Fruit fly (Drosophila melanogaster) whole organism, embryonic: ENCODE results near the gene Cad74A.

Experiments used
- CG12219 ChIP-seq: fragments of 200-800 bp; sonication (Bioruptor generic); optimal IDR thresholded peaks from 3 replicates; lab custom pipeline; 2018; ENCODE audit warnings: missing biosample characterization, mild to moderate bottlenecking, missing genetic modification characterization
- CG12236 ChIP-seq: fragments of 200-800 bp; sonication (Bioruptor generic); optimal IDR thresholded peaks from 2 replicates; lab custom pipeline; 2016; ENCODE audit warnings: missing biosample characterization, missing genetic modification characterization
- CG12942 ChIP-seq: fragments of 200-800 bp; sonication (Bioruptor generic); optimal IDR thresholded peaks from 3 replicates; lab custom pipeline; 2016; ENCODE audit warnings: missing biosample characterization, missing genetic modification characterization
- CG13894 ChIP-seq: fragments of 200-800 bp; sonication (Bioruptor generic); optimal IDR thresholded peaks from 3 replicates; lab custom pipeline; 2018; ENCODE audit warnings: missing biosample characterization, mild to moderate bottlenecking, missing genetic modification characterization, moderate library complexity
- CG14441 ChIP-seq: fragments of 200-800 bp; sonication (Bioruptor generic); IDR thresholded peaks from 2 replicates; pipeline ENCODE4 v1.3.6; 2022; ENCODE audit warnings: missing biosample characterization, missing genetic modification characterization
- CG14710 ChIP-seq: fragments of 200-800 bp; sonication (Bioruptor generic); optimal IDR thresholded peaks from 3 replicates; lab custom pipeline; 2019; ENCODE audit warnings: missing biosample characterization, mild to moderate bottlenecking, missing genetic modification characterization, moderate library complexity
- CG15011 ChIP-seq: fragments of 200-800 bp; sonication (Bioruptor generic); optimal IDR thresholded peaks from 3 replicates; lab custom pipeline; 2018; ENCODE audit warnings: missing biosample characterization, mild to moderate bottlenecking, missing genetic modification characterization
- CG15073 ChIP-seq: fragments of 200-800 bp; sonication (Bioruptor generic); optimal IDR thresholded peaks from 2 replicates; lab custom pipeline; 2016; ENCODE audit warnings: missing biosample characterization, missing genetic modification characterization
- CG1602 ChIP-seq: fragments of 200-800 bp; sonication (Bioruptor generic); optimal IDR thresholded peaks from 3 replicates; lab custom pipeline; 2016; ENCODE audit warnings: missing biosample characterization, missing genetic modification characterization
- CG18011 ChIP-seq: fragments of 200-800 bp; sonication (Bioruptor generic); optimal IDR thresholded peaks from 2 replicates; lab custom pipeline; 2017; ENCODE audit warnings: missing biosample characterization, missing genetic modification characterization, mild to moderate bottlenecking, moderate library complexity, missing genotype
- CG18262 ChIP-seq: fragments of 200-800 bp; optimal IDR thresholded peaks from 3 replicates; lab custom pipeline; 2019; ENCODE audit warnings: missing biosample characterization, mild to moderate bottlenecking, missing genetic modification characterization, moderate library complexity
- CG3407 ChIP-seq: fragments of 200-800 bp; sonication (Bioruptor generic); optimal IDR thresholded peaks from 2 replicates; lab custom pipeline; 2018; ENCODE audit warnings: missing biosample characterization, mild to moderate bottlenecking, missing genetic modification characterization
- CG4328 ChIP-seq: fragments of 200-800 bp; sonication (Bioruptor generic); optimal IDR thresholded peaks from 3 replicates; lab custom pipeline; 2017; ENCODE audit warnings: missing biosample characterization, missing genetic modification reagents, missing genetic modification characterization
- CG4404 ChIP-seq: fragments of 200-800 bp; sonication (Bioruptor generic); IDR thresholded peaks from 2 replicates; pipeline ENCODE4 v1.3.6; 2022; ENCODE audit warnings: missing biosample characterization, missing genetic modification characterization
- CG6254 ChIP-seq: fragments of 200-800 bp; sonication (Bioruptor generic); optimal IDR thresholded peaks from 3 replicates; lab custom pipeline; 2017; ENCODE audit warnings: mild to moderate bottlenecking, missing biosample characterization, missing genetic modification reagents, missing genetic modification characterization
- CG6689 ChIP-seq: fragments of 200-800 bp; sonication (Bioruptor generic); IDR thresholded peaks from 2 replicates; pipeline ENCODE4 v1.3.6; 2022; ENCODE audit warnings: missing biosample characterization, missing genetic modification characterization
- CG7271 ChIP-seq: fragments of 200-800 bp; sonication (Bioruptor generic); optimal IDR thresholded peaks from 2 replicates; lab custom pipeline; 2018; ENCODE audit warnings: missing biosample characterization, mild to moderate bottlenecking, missing genetic modification characterization, moderate library complexity
- CG8281 ChIP-seq: fragments of 200-800 bp; sonication (Bioruptor generic); optimal IDR thresholded peaks from 2 replicates; lab custom pipeline; 2018; ENCODE audit warnings: missing biosample characterization, mild to moderate bottlenecking, missing genetic modification characterization, moderate library complexity
- CG8290 ChIP-seq, 3 experiments: fragments of 200-800 bp; sonication (Bioruptor generic); optimal IDR thresholded peaks; 2 replicates each; lab custom pipeline; 2016 to 2019; ENCODE audit warnings: missing biosample characterization in 3 of 3, missing genetic modification characterization in 3 of 3, mild to moderate bottlenecking in 2 of 3, moderate library complexity in 1 of 3
- CG9797 ChIP-seq: fragments of 200-800 bp; sonication (Bioruptor generic); optimal IDR thresholded peaks from 3 replicates; lab custom pipeline; 2018; ENCODE audit warnings: missing biosample characterization, mild to moderate bottlenecking, missing genetic modification characterization
- CG9876 ChIP-seq: fragments of 200-800 bp; sonication (Bioruptor generic); optimal IDR thresholded peaks from 2 replicates; lab custom pipeline; 2016; ENCODE audit warnings: missing biosample characterization, missing genetic modification characterization
- Elba2 ChIP-seq: fragments of 200-800 bp; sonication (Bioruptor generic); optimal IDR thresholded peaks from 3 replicates; lab custom pipeline; 2016; ENCODE audit warnings: missing biosample characterization, missing genetic modification characterization
- HHEX ChIP-seq: fragments of 200-800 bp; sonication (Bioruptor generic); optimal IDR thresholded peaks from 3 replicates; lab custom pipeline; 2017; ENCODE audit warnings: missing biosample characterization, mild to moderate bottlenecking, missing genetic modification characterization, missing genetic modification reagents
- Hand ChIP-seq: fragments of 200-800 bp; sonication (Bioruptor generic); optimal IDR thresholded peaks from 2 replicates; lab custom pipeline; 2017; ENCODE audit warnings: mild to moderate bottlenecking, missing biosample characterization, missing genetic modification reagents, missing genetic modification characterization
- Hr39 ChIP-seq: fragments of >200 bp; optimal IDR thresholded peaks from 2 replicates; lab custom pipeline; 2017
- Hsf ChIP-seq: fragments of 200-800 bp; sonication (Bioruptor generic); optimal IDR thresholded peaks from 3 replicates; lab custom pipeline; 2016; ENCODE audit warnings: missing biosample characterization, missing genetic modification characterization
- MTF-1 ChIP-seq: fragments of 200-800 bp; sonication (Bioruptor generic); optimal IDR thresholded peaks from 2 replicates; lab custom pipeline; 2018; ENCODE audit warnings: missing biosample characterization, mild to moderate bottlenecking, missing genetic modification characterization, borderline replicate concordance
- Med ChIP-seq: fragments of 200-800 bp; sonication (Bioruptor generic); peaks from one replicate; lab custom pipeline; 2016; ENCODE audit warnings: missing biosample characterization, missing genetic modification characterization, mild to moderate bottlenecking, inconsistent platforms, moderate library complexity
- abd-A ChIP-seq: fragments of 200-800 bp; sonication (Bioruptor generic); optimal IDR thresholded peaks from 3 replicates; lab custom pipeline; 2019; ENCODE audit warnings: missing biosample characterization, mild to moderate bottlenecking, missing genetic modification characterization, moderate library complexity
- ap ChIP-seq: fragments of 200-800 bp; sonication (Bioruptor generic); IDR thresholded peaks from 2 replicates; pipeline ENCODE4 v1.3.6; 2022; ENCODE audit warnings: missing biosample characterization, missing genetic modification characterization
- ash1 ChIP-seq: fragments of 200-800 bp; sonication (Bioruptor generic); optimal IDR thresholded peaks from 2 replicates; lab custom pipeline; 2018; ENCODE audit warnings: missing biosample characterization, mild to moderate bottlenecking, missing genetic modification characterization
- btn ChIP-seq: fragments of 200-800 bp; sonication (Bioruptor generic); optimal IDR thresholded peaks from 2 replicates; lab custom pipeline; 2016; ENCODE audit warnings: missing biosample characterization, missing genetic modification characterization
- cg ChIP-seq: fragments of 200-800 bp; sonication (Bioruptor generic); optimal IDR thresholded peaks from 3 replicates; lab custom pipeline; 2019; ENCODE audit warnings: missing biosample characterization, mild to moderate bottlenecking, missing genetic modification characterization, moderate library complexity
- dan ChIP-seq: fragments of 200-800 bp; sonication (Bioruptor generic); IDR thresholded peaks from 2 replicates; pipeline ENCODE4 v1.3.6; 2022; ENCODE audit warnings: missing biosample characterization, missing genetic modification characterization
- disco-r ChIP-seq: fragments of 200-800 bp; sonication (Bioruptor generic); optimal IDR thresholded peaks from 2 replicates; lab custom pipeline; 2016; ENCODE audit warnings: missing biosample characterization, missing genetic modification characterization
- dm ChIP-seq: fragments of 200-800 bp; sonication (Bioruptor generic); optimal IDR thresholded peaks from 3 replicates; lab custom pipeline; 2016; ENCODE audit warnings: missing biosample characterization, missing genetic modification characterization
- fd3F ChIP-seq: fragments of 200-800 bp; sonication (Bioruptor generic); optimal IDR thresholded peaks from 2 replicates; lab custom pipeline; 2018; ENCODE audit warnings: missing biosample characterization, mild to moderate bottlenecking, missing genetic modification characterization, moderate library complexity
- ftz-f1 ChIP-seq: fragments of 200-800 bp; sonication (Bioruptor generic); optimal IDR thresholded peaks from 2 replicates; lab custom pipeline; 2016; ENCODE audit warnings: missing biosample characterization, missing genetic modification characterization
- her ChIP-seq: fragments of 200-800 bp; sonication (Bioruptor generic); optimal IDR thresholded peaks from 2 replicates; lab custom pipeline; 2016; ENCODE audit warnings: missing biosample characterization, missing genetic modification characterization
- kay ChIP-seq: fragments of 200-800 bp; sonication (Bioruptor generic); optimal IDR thresholded peaks from 2 replicates; lab custom pipeline; 2016; ENCODE audit warnings: missing biosample characterization, missing genetic modification characterization
- onecut ChIP-seq: fragments of 200-800 bp; sonication (Bioruptor generic); IDR thresholded peaks from 2 replicates; pipeline ENCODE4 v1.3.6; 2022; ENCODE audit warnings: missing biosample characterization, missing genetic modification characterization
- pfk ChIP-seq: fragments of 200-800 bp; sonication (Bioruptor generic); optimal IDR thresholded peaks from 2 replicates; lab custom pipeline; 2018; ENCODE audit warnings: missing biosample characterization, mild to moderate bottlenecking, missing genetic modification characterization, moderate library complexity
- pros ChIP-seq: fragments of 200-800 bp; sonication (Bioruptor generic); optimal IDR thresholded peaks from 3 replicates; lab custom pipeline; 2019; ENCODE audit warnings: missing biosample characterization, mild to moderate bottlenecking, missing genetic modification characterization, moderate library complexity
- ranshi ChIP-seq: fragments of 200-800 bp; sonication (Bioruptor generic); IDR thresholded peaks from 2 replicates; pipeline ENCODE4 v1.3.6; 2022; ENCODE audit warnings: missing biosample characterization, missing genetic modification characterization
- schlank ChIP-seq: fragments of 200-800 bp; sonication (Bioruptor generic); optimal IDR thresholded peaks from 2 replicates; lab custom pipeline; 2018; ENCODE audit warnings: missing biosample characterization, mild to moderate bottlenecking, missing genetic modification characterization
- scrt ChIP-seq: fragments of 200-800 bp; sonication (Bioruptor generic); optimal IDR thresholded peaks from 2 replicates; lab custom pipeline; 2018; ENCODE audit warnings: missing biosample characterization, mild to moderate bottlenecking, missing genetic modification characterization, moderate library complexity
- seq ChIP-seq: fragments of 200-800 bp; sonication (Bioruptor generic); IDR thresholded peaks from 2 replicates; pipeline ENCODE4 v1.3.6; 2022; ENCODE audit warnings: missing biosample characterization, missing genetic modification characterization
- trh ChIP-seq: fragments of 200-800 bp; sonication (Bioruptor generic); optimal IDR thresholded peaks from 2 replicates; lab custom pipeline; 2016; ENCODE audit warnings: missing biosample characterization, missing genetic modification characterization
- yki ChIP-seq: fragments of >200 bp; optimal IDR thresholded peaks from 3 replicates; lab custom pipeline; 2018
- zfh1 ChIP-seq: fragments of 200-800 bp; sonication (Bioruptor generic); IDR thresholded peaks from 3 replicates; pipeline ENCODE4 v1.3.6; 2022; ENCODE audit warnings: missing biosample characterization, missing genetic modification characterization

Cad74A gene

dm6 chr3L:17415967-17416749, 36.8 kb upstream of the Cad74A start (continued):
- TF ChIP-seq ftz-f1 (no peak), CG15011 (GFP tag; lab: Kevin White, UChicago) (no peak), yki (lab: Kevin White, UChicago) (no peak), onecut (no peak), cg (no peak), zfh1 (GFP tag; lab: Robert Waterston, UW) (peak; percentile 61; the same call in 1 of the 3 replicates), trh (GFP tag; lab: Kevin White, UChicago) (no peak), CG8281 (tag; lab: Kevin White, UChicago) (no peak), dan (GFP tag; lab: Robert Waterston, UW) (no peak; the same call in 1 of the 2 replicates), CG9797 (GFP tag; lab: Kevin White, UChicago) (no peak), CG12236 (GFP tag; lab: Kevin White, UChicago) (peak; percentile 32), MTF-1 (GFP tag; lab: Kevin White, UChicago) (peak; percentile 24), CG6689 (GFP tag; lab: Robert Waterston, UW) (peak; percentile 49), her (GFP tag; lab: Kevin White, UChicago) (no peak), schlank (tag; lab: Kevin White, UChicago) (no peak), seq (GFP tag; lab: Robert Waterston, UW) (no peak), Hand (GFP tag; lab: Kevin White, UChicago) (no peak), CG18262 (peak; percentile 80), abd-A (no peak), CG7271 (peak; percentile 79), pfk (GFP tag; lab: Kevin White, UChicago) (no peak), CG3407 (no peak), CG9876 (GFP tag; lab: Kevin White, UChicago) (no peak), CG4404 (peak; percentile 88), CG4328 (GFP tag; lab: Kevin White, UChicago) (no peak), fd3F (GFP tag; lab: Kevin White, UChicago) (no peak), disco-r (GFP tag; lab: Kevin White, UChicago) (no peak), btn (no peak), CG14441 (GFP tag; lab: Robert Waterston, UW) (no peak), CG15073 (GFP tag; lab: Kevin White, UChicago) (no peak), CG12942 (GFP tag; lab: Kevin White, UChicago) (no peak), pros (GFP tag; lab: Kevin White, UChicago) (peak; percentile 80), Med (peak; percentile 86), CG1602 (peak; percentile 39), CG12219 (GFP tag; lab: Kevin White, UChicago) (no peak), dm (GFP tag; lab: Kevin White, UChicago) (peak; percentile 63), CG18011 (GFP tag; lab: Kevin White, UChicago) (no peak), Elba2 (GFP tag; lab: Kevin White, UChicago) (peak; percentile 83), ranshi (GFP tag; lab: Robert Waterston, UW) (no peak; the same call in 1 of the 2 replicates), kay (GFP tag; lab: Kevin White, UChicago) (peak; percentile 3), CG8290 (GFP tag; optimal IDR thresholded peaks at IDR 0.05; lab: Kevin White, UChicago) (peak; percentile 46), CG8290 (tag; optimal IDR thresholded peaks at IDR 0.05; lab: Kevin White, UChicago) (no peak), ap (GFP tag; lab: Robert Waterston, UW) (no peak), ash1 (no peak), scrt (GFP tag; lab: Kevin White, UChicago) (no peak), Hr39 (lab: Kevin White, UChicago) (no peak), HHEX (GFP tag; lab: Kevin White, UChicago) (no peak), CG13894 (tag; lab: Kevin White, UChicago) (no peak), CG6254 (GFP tag; lab: Kevin White, UChicago) (peak; percentile 35), CG14710 (tag; lab: Kevin White, UChicago) (peak; percentile 78), Hsf (GFP tag; lab: Kevin White, UChicago) (peak; percentile 58)
